Fruit fly (Drosophila melanogaster) whole organism, pupa: ENCODE measurements around the gene Eaat2.

Source experiments
- CG10348 ChIP-seq: fragments of 200-800 bp; sonication (Bioruptor generic); IDR thresholded peaks from 2 replicates; pipeline ENCODE4 v1.3.6; 2022; ENCODE audit warnings: missing biosample characterization, missing genetic modification characterization
- CG12605 ChIP-seq: fragments of 200-800 bp; sonication (Bioruptor generic); IDR thresholded peaks from 2 replicates; pipeline ENCODE4 v1.3.6; 2022; ENCODE audit warnings: missing biosample characterization, missing genetic modification characterization
- CG13204 ChIP-seq: fragments of 200-800 bp; sonication (Bioruptor generic); optimal IDR thresholded peaks from 2 replicates; lab custom pipeline; 2018; ENCODE audit warnings: missing biosample characterization, mild to moderate bottlenecking, missing genetic modification characterization, moderate library complexity
- CG14655 ChIP-seq: fragments of 200-800 bp; sonication (Bioruptor generic); optimal IDR thresholded peaks from 3 replicates; lab custom pipeline; 2017; ENCODE audit warnings: mild to moderate bottlenecking, missing biosample characterization, missing genetic modification reagents, missing genetic modification characterization
- CG15710 ChIP-seq: fragments of 200-800 bp; sonication (Bioruptor generic); optimal IDR thresholded peaks from 2 replicates; lab custom pipeline; 2018; ENCODE audit warnings: missing biosample characterization, mild to moderate bottlenecking, missing genetic modification characterization, moderate library complexity
- CG17806 ChIP-seq: fragments of 200-800 bp; sonication (Bioruptor generic); optimal IDR thresholded peaks from 2 replicates; lab custom pipeline; 2018; ENCODE audit warnings: missing biosample characterization, mild to moderate bottlenecking, missing genetic modification characterization, moderate library complexity
- CG32121 ChIP-seq: fragments of 200-800 bp; sonication (Bioruptor generic); IDR thresholded peaks from 2 replicates; pipeline ENCODE4 v1.3.6; 2022; ENCODE audit warnings: missing biosample characterization, missing genetic modification characterization
- CG34367 ChIP-seq: fragments of 200-800 bp; sonication (Bioruptor generic); optimal IDR thresholded peaks from 2 replicates; lab custom pipeline; 2018; ENCODE audit warnings: missing biosample characterization, mild to moderate bottlenecking, missing genetic modification characterization
- CG4496 ChIP-seq: fragments of 200-800 bp; sonication (Bioruptor generic); IDR thresholded peaks from 3 replicates; pipeline ENCODE4 v1.3.6; 2022; ENCODE audit warnings: missing biosample characterization, missing genetic modification characterization
- CG8159 ChIP-seq: fragments of 200-800 bp; sonication (Bioruptor generic); optimal IDR thresholded peaks from 3 replicates; lab custom pipeline; 2018; ENCODE audit warnings: missing biosample characterization, mild to moderate bottlenecking, missing genetic modification characterization, moderate library complexity
- CG8301 ChIP-seq: fragments of 200-800 bp; sonication (Bioruptor generic); optimal IDR thresholded peaks from 2 replicates; lab custom pipeline; 2018; ENCODE audit warnings: missing biosample characterization, mild to moderate bottlenecking, missing genetic modification characterization
- CG9948 ChIP-seq: fragments of 200-800 bp; sonication (Bioruptor generic); optimal IDR thresholded peaks from 2 replicates; lab custom pipeline; 2018; ENCODE audit warnings: missing biosample characterization, mild to moderate bottlenecking, missing genetic modification characterization, moderate library complexity
- D1 ChIP-seq: fragments of 200-800 bp; sonication (Bioruptor generic); optimal IDR thresholded peaks from 2 replicates; lab custom pipeline; 2018; ENCODE audit warnings: missing biosample characterization, mild to moderate bottlenecking, missing genetic modification characterization, moderate library complexity
- EcR ChIP-seq: fragments of 200-800 bp; sonication (Bioruptor generic); optimal IDR thresholded peaks from 3 replicates; lab custom pipeline; 2019; ENCODE audit warnings: missing biosample characterization, missing genetic modification characterization, mild to moderate bottlenecking, moderate library complexity, missing genetic modification reagents
- Ets98B ChIP-seq: fragments of 200-800 bp; sonication (Bioruptor generic); IDR thresholded peaks from 2 replicates; pipeline ENCODE4 v1.3.6; 2022; ENCODE audit warnings: missing biosample characterization, missing genetic modification characterization
- Pif1A ChIP-seq: fragments of 200-800 bp; sonication (Bioruptor generic); optimal IDR thresholded peaks from 3 replicates; lab custom pipeline; 2016; ENCODE audit warnings: missing biosample characterization, missing genetic modification characterization
- Pif1B ChIP-seq: fragments of 200-800 bp; sonication (Bioruptor generic); optimal IDR thresholded peaks from 3 replicates; lab custom pipeline; 2016; ENCODE audit warnings: missing biosample characterization, missing genetic modification characterization
- Snoo ChIP-seq: fragments of 200-800 bp; sonication (Bioruptor generic); optimal IDR thresholded peaks from 3 replicates; lab custom pipeline; 2017; ENCODE audit warnings: missing biosample characterization, mild to moderate bottlenecking, missing genetic modification characterization, inconsistent platforms
- fd96Ca ChIP-seq: fragments of 200-800 bp; sonication (Bioruptor generic); IDR thresholded peaks from 3 replicates; pipeline ENCODE4 v1.3.6; 2022; ENCODE audit warnings: missing biosample characterization, missing genetic modification characterization
- gl ChIP-seq: fragments of 200-800 bp; sonication (Bioruptor generic); optimal IDR thresholded peaks from 2 replicates; lab custom pipeline; 2018; ENCODE audit warnings: missing biosample characterization, mild to moderate bottlenecking, missing genetic modification characterization
- rn ChIP-seq: fragments of 200-800 bp; sonication (Bioruptor generic); IDR thresholded peaks from 2 replicates; pipeline ENCODE4 v1.3.6; 2022; ENCODE audit warnings: missing biosample characterization, missing genetic modification characterization

The Eaat2 gene

DNA sequence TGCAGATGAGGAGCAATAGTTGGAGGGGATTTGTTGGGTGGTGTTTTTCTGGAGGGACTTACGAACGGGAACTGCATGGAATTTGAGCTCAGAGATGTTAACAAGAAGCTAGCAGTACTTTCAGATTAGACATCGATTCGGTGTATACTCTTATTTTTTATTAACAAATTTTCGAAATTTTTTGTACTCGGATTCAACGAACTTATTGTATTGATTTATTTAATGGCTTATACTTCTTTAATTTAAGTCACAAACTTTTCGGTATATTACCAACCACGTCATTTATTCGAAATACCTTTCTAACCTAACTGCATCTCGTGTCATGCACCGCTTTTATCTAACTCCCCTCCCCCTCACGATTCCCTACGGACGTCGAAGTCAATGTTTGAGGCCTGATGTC is 39.0 kb downstream of the Eaat2 start:
- TF ChIP-seq CG14655 (GFP tag; lab: Kevin White, UChicago) (no peak), CG12605 (no peak), CG32121 (no peak), EcR (GFP tag; lab: Kevin White, UChicago) (no peak), fd96Ca (GFP tag; lab: Robert Waterston, UW) (no peak), CG34367 (tag; lab: Kevin White, UChicago) (no peak), CG4496 (GFP tag; lab: Robert Waterston, UW) (no peak), CG17806 (tag; lab: Kevin White, UChicago) (no peak), Pif1B (GFP tag; lab: Kevin White, UChicago) (no peak), CG8301 (no peak)

DNA sequence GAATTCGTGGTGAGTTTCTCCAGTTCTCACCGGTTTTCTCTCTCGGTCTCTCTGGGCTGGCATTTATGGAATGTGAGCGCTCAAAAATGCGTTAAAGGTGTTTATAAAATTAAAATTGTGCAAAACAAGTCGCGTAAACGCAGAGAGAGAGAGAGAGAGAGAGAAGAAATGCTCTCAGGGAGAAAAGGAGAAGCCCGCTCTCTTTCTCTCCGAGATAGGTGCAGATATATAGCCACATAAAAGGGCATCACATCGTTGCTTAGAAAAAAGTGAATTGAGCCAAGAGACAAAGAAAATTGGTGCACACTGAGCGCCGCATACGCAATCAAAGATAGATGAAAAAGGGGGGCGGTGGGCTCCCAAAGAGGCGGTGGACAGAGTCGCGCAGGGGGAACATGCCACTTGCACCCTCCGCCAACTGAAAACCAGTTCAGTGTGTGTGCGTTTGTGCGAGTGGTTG is 42.3 kb downstream of the Eaat2 start:
- TF ChIP-seq CG12605 (peak; percentile 6; the same call in 1 of the 2 replicates), CG32121 (no peak)
- TF ChIP-seq, all 21 proteins: peak for 1

DNA sequence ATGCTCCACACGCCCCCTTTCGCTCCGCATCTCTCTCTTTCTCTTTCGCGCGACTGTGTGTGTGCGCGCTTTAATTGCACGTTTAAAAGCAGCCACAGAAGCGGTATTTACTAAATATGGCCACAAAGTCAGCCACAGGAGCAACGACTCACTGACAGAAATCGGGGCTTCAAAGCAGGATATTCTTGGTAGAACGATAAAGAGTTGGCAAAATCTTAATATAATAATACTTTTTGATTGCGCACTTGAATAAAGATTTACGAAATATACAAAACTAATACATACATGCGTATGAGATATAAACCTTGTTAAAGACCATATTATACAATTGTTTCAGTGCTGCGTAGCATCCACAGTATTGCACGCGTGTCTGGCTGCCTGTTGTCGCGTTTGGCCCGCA is 43.4 kb downstream of the Eaat2 start:
- TF ChIP-seq rn (GFP tag; lab: Robert Waterston, UW), result no peak
- peak; percentile 44 for TF ChIP-seq CG34367 (tag; lab: Kevin White, UChicago)
- TF ChIP-seq CG10348 (GFP tag; lab: Robert Waterston, UW), result no peak
- TF ChIP-seq CG17806 (tag; lab: Kevin White, UChicago), result peak; percentile 52
- TF ChIP-seq CG15710 (tag; lab: Kevin White, UChicago), result peak; percentile 29
- peak; percentile 42 for TF ChIP-seq CG9948
- 0 out of 3 replicates have a peak, but pooled peaks have one; percentile 36 for TF ChIP-seq CG4496 (GFP tag; lab: Robert Waterston, UW)
- TF ChIP-seq fd96Ca (GFP tag; lab: Robert Waterston, UW), result 0 out of 3 replicates have a peak, but pooled peaks have one; percentile 13
- TF ChIP-seq CG32121, result no peak
- TF ChIP-seq gl (tag; lab: Kevin White, UChicago), result peak; percentile 29
- TF ChIP-seq CG13204, result peak; percentile 38
- TF ChIP-seq D1 (tag; lab: Kevin White, UChicago), result no peak
- peak; percentile 68 for TF ChIP-seq CG14655 (GFP tag; lab: Kevin White, UChicago)
- TF ChIP-seq CG8301, result peak; percentile 55
- peak; percentile 49 for TF ChIP-seq Pif1B (GFP tag; lab: Kevin White, UChicago)
- TF ChIP-seq EcR (GFP tag; lab: Kevin White, UChicago), result peak; percentile 29
- TF ChIP-seq Pif1A (GFP tag; lab: Kevin White, UChicago), result peak; percentile 41
- TF ChIP-seq CG12605, result no peak
- peak; percentile 49 for TF ChIP-seq Snoo (tag; lab: Kevin White, UChicago)
- peak; percentile 25; the same call in 1 of the 2 replicates for TF ChIP-seq Ets98B (GFP tag; lab: Robert Waterston, UW)
- peak; percentile 58 for TF ChIP-seq CG8159 (tag; lab: Kevin White, UChicago)

DNA sequence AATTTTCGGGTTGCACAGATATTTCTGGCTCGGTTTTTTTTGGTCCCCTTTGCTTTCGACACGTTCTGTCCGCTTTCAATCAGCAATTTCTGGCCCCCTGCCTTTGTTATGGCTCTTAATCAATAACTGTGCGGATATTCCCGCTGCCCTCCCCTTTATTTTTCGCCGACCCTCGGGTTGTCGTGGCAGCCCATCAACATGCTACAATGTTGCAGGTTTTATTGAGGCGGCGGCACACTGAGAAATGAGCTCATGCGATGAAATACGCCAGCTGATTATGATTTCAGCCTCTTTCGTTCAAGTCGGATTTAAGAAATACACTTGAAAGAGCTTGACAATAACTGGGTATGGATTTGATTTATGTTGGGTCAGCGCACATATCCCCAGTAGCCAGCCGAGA is 46.1 kb downstream of the Eaat2 start:
- TF ChIP-seq CG12605, result no peak
- no peak for TF ChIP-seq Pif1A (GFP tag; lab: Kevin White, UChicago)
- no peak for TF ChIP-seq fd96Ca (GFP tag; lab: Robert Waterston, UW)
- TF ChIP-seq CG8301, result no peak
- TF ChIP-seq CG34367 (tag; lab: Kevin White, UChicago), result no peak
- TF ChIP-seq EcR (GFP tag; lab: Kevin White, UChicago), result no peak
- no peak for TF ChIP-seq Pif1B (GFP tag; lab: Kevin White, UChicago)
- no peak for TF ChIP-seq CG13204
- no peak for TF ChIP-seq CG4496 (GFP tag; lab: Robert Waterston, UW)
- TF ChIP-seq, all 21 proteins: peak for 0

DNA sequence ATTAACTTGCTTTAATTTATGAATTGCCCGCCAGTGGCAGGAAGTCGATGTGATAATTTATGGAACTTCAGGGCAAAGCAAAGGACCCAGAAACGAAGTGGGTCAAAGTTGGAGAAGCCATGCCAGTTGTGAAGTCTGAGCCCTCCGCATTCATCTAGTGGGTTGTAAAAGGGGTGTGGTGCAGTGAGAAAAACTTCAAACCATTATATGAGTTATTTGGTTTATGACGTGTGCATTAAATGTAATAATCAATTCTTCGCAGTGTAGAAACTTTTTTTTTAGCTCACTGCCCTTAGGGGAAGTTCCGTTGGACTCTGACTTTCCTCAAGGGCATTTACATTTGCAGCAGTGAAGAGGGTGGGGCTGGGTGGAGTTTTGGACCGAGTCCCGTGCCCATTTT is 46.6 kb downstream of the Eaat2 start:
- TF ChIP-seq CG9948 (no peak), CG34367 (tag; lab: Kevin White, UChicago) (no peak), gl (tag; lab: Kevin White, UChicago) (no peak), EcR (GFP tag; lab: Kevin White, UChicago) (no peak), rn (GFP tag; lab: Robert Waterston, UW) (no peak), CG32121 (no peak), CG8301 (no peak), CG8159 (tag; lab: Kevin White, UChicago) (no peak), Pif1A (GFP tag; lab: Kevin White, UChicago) (no peak), CG17806 (tag; lab: Kevin White, UChicago) (no peak), Ets98B (GFP tag; lab: Robert Waterston, UW) (no peak)

DNA sequence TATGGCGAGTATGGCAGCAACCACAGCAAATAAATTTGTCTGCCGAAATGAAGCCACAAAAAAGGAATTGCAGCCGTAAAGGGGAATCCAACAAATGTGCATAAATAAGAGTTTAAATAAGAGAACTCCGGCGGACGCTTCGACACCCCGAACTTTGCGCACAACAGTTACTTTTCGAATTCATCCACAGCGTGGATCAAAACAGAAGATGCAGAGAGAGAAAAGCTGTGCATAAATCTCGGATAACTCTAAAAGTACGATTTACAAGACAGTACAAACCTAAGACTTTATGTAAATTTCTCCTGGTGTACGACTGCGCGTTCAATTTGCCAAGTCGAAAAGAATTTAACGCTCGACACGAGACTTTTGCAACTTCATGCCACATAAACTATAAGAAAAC is 47.7 kb downstream of the Eaat2 start:
- TF ChIP-seq CG10348 (GFP tag; lab: Robert Waterston, UW) (no peak), CG32121 (no peak), CG17806 (tag; lab: Kevin White, UChicago) (no peak), Pif1B (GFP tag; lab: Kevin White, UChicago) (no peak), CG14655 (GFP tag; lab: Kevin White, UChicago) (no peak), CG15710 (tag; lab: Kevin White, UChicago) (no peak)
